Worm (Caenorhabditis elegans) whole organism, mixed stage, embryonic: ENCODE measurements around the gene elo-3.

Experiments
- M03D4.4 ChIP-seq: sonication (generic microtip); optimal IDR thresholded peaks from 2 replicates; lab custom pipeline; 2017; ENCODE audit warnings: mild to moderate bottlenecking, missing genetic modification characterization, missing compliant biosample characterization
- bed-3 ChIP-seq: fragments of 200-800 bp; sonication (Bioruptor generic); optimal IDR thresholded peaks from 3 replicates; lab custom pipeline; 2018; ENCODE audit warnings: mild to moderate bottlenecking, missing genetic modification characterization, moderate library complexity, missing compliant biosample characterization
- blmp-1 ChIP-seq: fragments of 150-350 bp; optimal IDR thresholded peaks from 2 replicates; lab custom pipeline; 2014; ENCODE audit warnings: missing biosample characterization, missing genetic modification characterization
- ceh-39 ChIP-seq: fragments of 150-350 bp; optimal IDR thresholded peaks from 2 replicates; lab custom pipeline; 2014; ENCODE audit warnings: missing biosample characterization, missing genetic modification characterization
- ceh-43 ChIP-seq: fragments of 200-800 bp; sonication (Bioruptor generic); optimal IDR thresholded peaks from 2 replicates; lab custom pipeline; 2018; ENCODE audit warnings: mild to moderate bottlenecking, missing genetic modification characterization, moderate library complexity, missing compliant biosample characterization
- ceh-83 ChIP-seq: fragments of 200-800 bp; sonication (Bioruptor generic); optimal IDR thresholded peaks from 2 replicates; lab custom pipeline; 2018; ENCODE audit warnings: mild to moderate bottlenecking, missing genetic modification characterization, missing compliant biosample characterization
- ces-1 ChIP-seq: fragments of 150-350 bp; optimal IDR thresholded peaks from 2 replicates; lab custom pipeline; 2014; ENCODE audit warnings: missing biosample characterization, missing genetic modification reagents, missing genetic modification characterization
- cnd-1 ChIP-seq: fragments of 200-800 bp; sonication (Bioruptor generic); optimal IDR thresholded peaks from 2 replicates; lab custom pipeline; 2018; ENCODE audit warnings: mild to moderate bottlenecking, missing genetic modification characterization, missing compliant biosample characterization
- drap-1 ChIP-seq: fragments of 200-800 bp; sonication (Bioruptor generic); optimal IDR thresholded peaks from 3 replicates; lab custom pipeline; 2018; ENCODE audit warnings: mild to moderate bottlenecking, missing genetic modification characterization, missing compliant biosample characterization
- elt-1 ChIP-seq: sonication (generic microtip); optimal IDR thresholded peaks from 2 replicates; lab custom pipeline; 2017; ENCODE audit warnings: missing genetic modification characterization, mild to moderate bottlenecking, missing compliant biosample characterization, antibody characterized with exemption, moderate library complexity, borderline replicate concordance; ENCODE audit not compliant: insufficient read depth
- elt-3 ChIP-seq: fragments of 150-350 bp; optimal IDR thresholded peaks from 2 replicates; lab custom pipeline; 2014; ENCODE audit warnings: missing biosample characterization, missing genetic modification characterization
- flh-1 ChIP-seq: fragments of 200-800 bp; sonication (Bioruptor generic); optimal IDR thresholded peaks from 2 replicates; lab custom pipeline; 2018; ENCODE audit warnings: mild to moderate bottlenecking, missing genetic modification characterization, moderate library complexity, missing compliant biosample characterization
- ham-2 ChIP-seq: fragments of 200-800 bp; sonication (Bioruptor generic); optimal IDR thresholded peaks from 2 replicates; lab custom pipeline; 2018; ENCODE audit warnings: mild to moderate bottlenecking, missing genetic modification characterization, missing compliant biosample characterization
- hlh-1 ChIP-seq: fragments of 150-350 bp; optimal IDR thresholded peaks from 2 replicates; lab custom pipeline; 2014; ENCODE audit warnings: missing biosample characterization, missing genetic modification reagents, missing genetic modification characterization
- lin-13 ChIP-seq: fragments of 150-350 bp; optimal IDR thresholded peaks from 2 replicates; lab custom pipeline; 2014; ENCODE audit warnings: missing biosample characterization, missing genetic modification characterization
- lin-32 ChIP-seq: fragments of 200-800 bp; sonication (Bioruptor generic); optimal IDR thresholded peaks from 2 replicates; lab custom pipeline; 2018; ENCODE audit warnings: mild to moderate bottlenecking, missing genetic modification characterization, missing compliant biosample characterization
- lsy-2 ChIP-seq: fragments of 150-350 bp; optimal IDR thresholded peaks from 2 replicates; lab custom pipeline; 2014; ENCODE audit warnings: missing biosample characterization, missing genetic modification characterization
- mab-5 ChIP-seq: fragments of 150-350 bp; optimal IDR thresholded peaks from 2 replicates; lab custom pipeline; 2014; ENCODE audit warnings: missing biosample characterization, missing genetic modification characterization
- mep-1 ChIP-seq: fragments of 150-350 bp; optimal IDR thresholded peaks from 2 replicates; lab custom pipeline; 2017; ENCODE audit warnings: missing biosample characterization, missing genetic modification reagents, missing genetic modification characterization, inconsistent platforms
- mls-2 ChIP-seq: sonication (generic microtip); optimal IDR thresholded peaks from 2 replicates; lab custom pipeline; 2016; ENCODE audit warnings: mild to moderate bottlenecking, missing genetic modification characterization, moderate library complexity, missing compliant biosample characterization
- nhr-12 ChIP-seq: fragments of 150-350 bp; optimal IDR thresholded peaks from 2 replicates; lab custom pipeline; 2014; ENCODE audit warnings: missing biosample characterization, missing genetic modification characterization
- nhr-2 ChIP-seq: fragments of 150-350 bp; optimal IDR thresholded peaks from 2 replicates; lab custom pipeline; 2014; ENCODE audit warnings: missing biosample characterization, missing genetic modification characterization
- nhr-237 ChIP-seq: fragments of 150-350 bp; optimal IDR thresholded peaks from 2 replicates; lab custom pipeline; 2014; ENCODE audit warnings: missing biosample characterization, missing genetic modification characterization
- nhr-28 ChIP-seq: fragments of 150-350 bp; optimal IDR thresholded peaks from 2 replicates; lab custom pipeline; 2014; ENCODE audit warnings: missing biosample characterization, missing genetic modification characterization
- nhr-76 ChIP-seq: sonication (generic microtip); optimal IDR thresholded peaks from 2 replicates; lab custom pipeline; 2017; ENCODE audit warnings: missing biosample characterization, missing genetic modification characterization
- pha-4 ChIP-seq: fragments of 150-350 bp; optimal IDR thresholded peaks from 2 replicates; lab custom pipeline; 2018; ENCODE audit warnings: missing biosample characterization, missing genetic modification reagents, missing genetic modification characterization
- sem-2 ChIP-seq: fragments of 200-800 bp; sonication (Bioruptor generic); optimal IDR thresholded peaks from 2 replicates; lab custom pipeline; 2018; ENCODE audit warnings: mild to moderate bottlenecking, missing genetic modification characterization, missing compliant biosample characterization
- snpc-4 ChIP-seq: fragments of 150-350 bp; optimal IDR thresholded peaks from 2 replicates; lab custom pipeline; 2014; ENCODE audit warnings: missing biosample characterization, missing genetic modification characterization
- sptf-1 ChIP-seq: sonication (generic microtip); optimal IDR thresholded peaks from 2 replicates; lab custom pipeline; 2017; ENCODE audit warnings: mild to moderate bottlenecking, missing genetic modification characterization, moderate library complexity, missing compliant biosample characterization
- tbx-8 ChIP-seq: fragments of 200-800 bp; sonication (Bioruptor generic); optimal IDR thresholded peaks from 2 replicates; lab custom pipeline; 2018; ENCODE audit warnings: mild to moderate bottlenecking, missing genetic modification characterization, moderate library complexity, missing compliant biosample characterization
- unc-120 ChIP-seq: sonication (generic microtip); optimal IDR thresholded peaks from 2 replicates; lab custom pipeline; 2017; ENCODE audit warnings: missing genetic modification characterization, missing compliant biosample characterization; ENCODE audit not compliant: poor library complexity, severe bottlenecking
- unc-62 ChIP-seq: fragments of 150-350 bp; optimal IDR thresholded peaks from 2 replicates; lab custom pipeline; 2014; ENCODE audit warnings: missing biosample characterization, missing genetic modification reagents, missing genetic modification characterization
- zip-8 ChIP-seq: fragments of 150-350 bp; optimal IDR thresholded peaks from 2 replicates; lab custom pipeline; 2014; ENCODE audit warnings: missing biosample characterization, missing genetic modification characterization
- ztf-11 ChIP-seq: fragments of 150-350 bp; optimal IDR thresholded peaks from 2 replicates; lab custom pipeline; 2014; ENCODE audit warnings: missing biosample characterization, missing genetic modification characterization

elo-3 gene

ce11 chrIV:7260587-7260986, 23.1 kb downstream of the elo-3 start, which contains the start of gene C06E4.3:
Gene C06E4.3 (plus strand): TSS chrIV:7260875.
- TF ChIP-seq sptf-1 (tag; lab: Kevin White, UChicago) (no peak), ceh-43 (no peak), lin-13 (no peak), unc-120 (tag; lab: Kevin White, UChicago) (no peak), blmp-1 (tag; lab: Kevin White, UChicago) (no peak), drap-1 (no peak), ham-2 (GFP tag; lab: Kevin White, UChicago) (no peak), sem-2 (no peak), lsy-2 (tag; lab: Kevin White, UChicago) (no peak), pha-4 (tag; lab: Kevin White, UChicago) (no peak), tbx-8 (no peak), nhr-2 (tag; lab: Kevin White, UChicago) (no peak)
- TF ChIP-seq, all 35 proteins: peak for 0

ce11 chrIV:7263137-7263536, 25.6 kb downstream of the elo-3 start, which contains the start of gene glb-2:
Gene glb-2 (minus strand): TSS chrIV:7263237.
- TF ChIP-seq lin-13 (no peak), ztf-11 (tag; lab: Kevin White, UChicago) (no peak), M03D4.4 (tag; lab: Kevin White, UChicago) (no peak), flh-1 (GFP tag; lab: Kevin White, UChicago) (no peak), nhr-12 (tag; lab: Kevin White, UChicago) (no peak), pha-4 (tag; lab: Kevin White, UChicago) (no peak), elt-3 (tag; lab: Kevin White, UChicago) (no peak), zip-8 (tag; lab: Kevin White, UChicago) (no peak)

- no peak for TF ChIP-seq elt-1 (tag; lab: Kevin White, UChicago)
- no peak for TF ChIP-seq lin-32 (GFP tag; lab: Kevin White, UChicago)
- no peak for TF ChIP-seq flh-1 (GFP tag; lab: Kevin White, UChicago)
- TF ChIP-seq ces-1 (GFP tag; lab: Kevin White, UChicago), result peak; percentile 76
Observed at ce11 chrIV:7274969-7275548, 37.5 kb downstream of the elo-3 start.

ce11 chrIV:7276661-7277060, 39.1 kb downstream of the elo-3 start, which contains the start of gene C06E4.2:
Gene C06E4.2 (plus strand): TSS chrIV:7276961.
- no peak for TF ChIP-seq sem-2
- no peak for TF ChIP-seq ztf-11 (tag; lab: Kevin White, UChicago)
- TF ChIP-seq ham-2 (GFP tag; lab: Kevin White, UChicago), result no peak
- TF ChIP-seq ceh-83 (GFP tag; lab: Kevin White, UChicago), result no peak
- TF ChIP-seq hlh-1 (tag; lab: Kevin White, UChicago), result no peak
- no peak for TF ChIP-seq nhr-76 (tag; lab: Kevin White, UChicago)
- no peak for TF ChIP-seq tbx-8
- no peak for TF ChIP-seq snpc-4
- TF ChIP-seq blmp-1 (tag; lab: Kevin White, UChicago), result no peak
- no peak for TF ChIP-seq mep-1 (tag; lab: Kevin White, UChicago)
- TF ChIP-seq nhr-12 (tag; lab: Kevin White, UChicago), result no peak
- TF ChIP-seq bed-3, result no peak
- no peak for TF ChIP-seq zip-8 (tag; lab: Kevin White, UChicago)
- TF ChIP-seq unc-120 (tag; lab: Kevin White, UChicago), result no peak
- no peak for TF ChIP-seq mls-2
- TF ChIP-seq sptf-1 (tag; lab: Kevin White, UChicago), result no peak
- TF ChIP-seq lsy-2 (tag; lab: Kevin White, UChicago), result no peak
- TF ChIP-seq nhr-28 (tag; lab: Kevin White, UChicago), result no peak
- TF ChIP-seq unc-62 (GFP tag; lab: Kevin White, UChicago), result no peak

ce11 chrIV:7282957-7283356, 45.4 kb downstream of the elo-3 start, which contains the start of gene C06E4.1:
Gene C06E4.1 (plus strand): TSS chrIV:7283257.
- TF ChIP-seq ham-2 (GFP tag; lab: Kevin White, UChicago), result no peak
- no peak for TF ChIP-seq snpc-4
- TF ChIP-seq mls-2, result no peak
- TF ChIP-seq unc-62 (GFP tag; lab: Kevin White, UChicago), result no peak
- TF ChIP-seq pha-4 (tag; lab: Kevin White, UChicago), result no peak
- TF ChIP-seq nhr-237 (tag; lab: Kevin White, UChicago), result no peak
- no peak for TF ChIP-seq cnd-1
- TF ChIP-seq drap-1, result no peak
- no peak for TF ChIP-seq unc-120 (tag; lab: Kevin White, UChicago)
- TF ChIP-seq mab-5 (tag; lab: Kevin White, UChicago), result no peak
- TF ChIP-seq elt-1 (tag; lab: Kevin White, UChicago), result no peak
- no peak for TF ChIP-seq flh-1 (GFP tag; lab: Kevin White, UChicago)
- TF ChIP-seq tbx-8, result no peak
- TF ChIP-seq mep-1 (tag; lab: Kevin White, UChicago), result no peak
- no peak for TF ChIP-seq ztf-11 (tag; lab: Kevin White, UChicago)
- TF ChIP-seq nhr-2 (tag; lab: Kevin White, UChicago), result no peak
- no peak for TF ChIP-seq ceh-39 (tag; lab: Kevin White, UChicago)
- TF ChIP-seq M03D4.4 (tag; lab: Kevin White, UChicago), result no peak
- no peak for TF ChIP-seq nhr-12 (tag; lab: Kevin White, UChicago)
